Worm (Caenorhabditis elegans) whole organism, early embryonic: ENCODE data around the gene nceh-1.

Source experiments
- B0310.2 ChIP-seq: sonication (generic microtip); optimal IDR thresholded peaks from 2 replicates; lab custom pipeline; 2016; ENCODE audit warnings: mild to moderate bottlenecking, missing genetic modification characterization, missing compliant biosample characterization
- F13C5.2 ChIP-seq: sonication (generic microtip); optimal IDR thresholded peaks from 2 replicates; lab custom pipeline; 2017; ENCODE audit warnings: mild to moderate bottlenecking, missing genetic modification characterization, inconsistent platforms, missing compliant biosample characterization
- aly-1 ChIP-seq: sonication (generic microtip); optimal IDR thresholded peaks from 2 replicates; lab custom pipeline; 2016; ENCODE audit warnings: missing genetic modification characterization, missing compliant biosample characterization
- ama-1 ChIP-seq: fragments of 150-350 bp; optimal IDR thresholded peaks from 2 replicates; lab custom pipeline; 2014
- ceh-13 ChIP-seq: fragments of 200-800 bp; sonication (Bioruptor generic); optimal IDR thresholded peaks from 2 replicates; lab custom pipeline; 2018; ENCODE audit warnings: mild to moderate bottlenecking, missing genetic modification characterization, missing compliant biosample characterization
- ceh-36 ChIP-seq: sonication (generic microtip); optimal IDR thresholded peaks from 2 replicates; lab custom pipeline; 2016; ENCODE audit warnings: missing genetic modification characterization, inconsistent platforms, missing compliant biosample characterization
- ets-7 ChIP-seq: sonication (generic microtip); optimal IDR thresholded peaks from 2 replicates; lab custom pipeline; 2016; ENCODE audit warnings: missing genotype, missing genetic modification characterization, missing compliant biosample characterization
- flt-1 ChIP-seq: fragments of 200-800 bp; sonication (Bioruptor generic); IDR thresholded peaks from 2 replicates; pipeline ENCODE4 v1.3.6; 2022; ENCODE audit warnings: missing genetic modification characterization, missing compliant biosample characterization
- hmbx-1 ChIP-seq: sonication (generic microtip); optimal IDR thresholded peaks from 2 replicates; lab custom pipeline; 2016; ENCODE audit warnings: mild to moderate bottlenecking, missing genetic modification characterization, missing compliant biosample characterization
- hmg-4 ChIP-seq: fragments of 200-800 bp; sonication (Bioruptor generic); optimal IDR thresholded peaks from 2 replicates; lab custom pipeline; 2018; ENCODE audit warnings: mild to moderate bottlenecking, missing genetic modification characterization, missing compliant biosample characterization
- hnd-1 ChIP-seq: sonication (generic microtip); optimal IDR thresholded peaks from 2 replicates; lab custom pipeline; 2016; ENCODE audit warnings: missing genetic modification characterization, missing compliant biosample characterization
- pes-1 ChIP-seq: fragments of 200-800 bp; sonication (Bioruptor generic); IDR thresholded peaks from 2 replicates; pipeline ENCODE4 v1.3.6; 2022; ENCODE audit warnings: missing genetic modification reagents, missing genetic modification characterization, missing compliant biosample characterization
- scrt-1 ChIP-seq: fragments of 200-800 bp; sonication (Bioruptor generic); IDR thresholded peaks from 2 replicates; pipeline ENCODE4 v1.3.6; 2022; ENCODE audit warnings: missing genetic modification characterization, missing compliant biosample characterization
- sea-1 ChIP-seq: fragments of 200-800 bp; sonication (Bioruptor generic); conservative IDR thresholded peaks from 2 replicates; pipeline ENCODE4 v1.3.6; 2022; ENCODE audit warnings: missing genetic modification characterization, missing compliant biosample characterization
- tbx-11 ChIP-seq: fragments of 200-800 bp; sonication (Bioruptor generic); IDR thresholded peaks from 2 replicates; pipeline ENCODE4 v1.3.6; 2022; ENCODE audit warnings: missing genetic modification characterization, missing compliant biosample characterization
- tbx-37 ChIP-seq: fragments of 200-800 bp; sonication (Bioruptor generic); conservative IDR thresholded peaks from 2 replicates; pipeline ENCODE4 v1.3.6; 2022; ENCODE audit warnings: missing genetic modification reagents, missing genetic modification characterization, missing compliant biosample characterization
- tra-4 ChIP-seq: sonication (generic microtip); optimal IDR thresholded peaks from 2 replicates; lab custom pipeline; 2017; ENCODE audit warnings: missing genetic modification characterization, missing compliant biosample characterization

nceh-1 gene

DNA sequence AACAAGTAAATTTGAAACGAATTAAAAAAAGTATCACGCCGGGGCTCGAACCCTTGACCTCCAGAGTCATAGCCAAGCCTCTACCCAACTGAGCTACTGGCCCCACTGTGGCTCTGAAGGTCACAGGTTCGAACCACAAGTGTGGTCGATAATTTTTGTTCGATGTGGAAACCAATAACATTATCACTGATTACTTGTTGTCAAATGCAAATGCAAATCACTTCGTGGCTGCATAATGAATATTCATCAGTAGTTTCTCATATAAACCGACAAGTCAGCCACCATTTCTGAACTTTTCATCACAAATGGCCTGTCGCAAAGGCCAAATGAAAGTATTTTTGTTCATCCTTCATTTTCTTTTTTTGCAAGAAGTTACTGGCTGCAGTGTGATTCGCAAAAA is 17.5 kb downstream of the nceh-1 start, which contains the start of gene C25F9.8:
TSS of gene C25F9.8 (plus strand) at position 301 of the 400 bp plus-strand sequence.
- TF ChIP-seq ceh-13 (GFP tag; lab: Kevin White, UChicago), result no peak

DNA sequence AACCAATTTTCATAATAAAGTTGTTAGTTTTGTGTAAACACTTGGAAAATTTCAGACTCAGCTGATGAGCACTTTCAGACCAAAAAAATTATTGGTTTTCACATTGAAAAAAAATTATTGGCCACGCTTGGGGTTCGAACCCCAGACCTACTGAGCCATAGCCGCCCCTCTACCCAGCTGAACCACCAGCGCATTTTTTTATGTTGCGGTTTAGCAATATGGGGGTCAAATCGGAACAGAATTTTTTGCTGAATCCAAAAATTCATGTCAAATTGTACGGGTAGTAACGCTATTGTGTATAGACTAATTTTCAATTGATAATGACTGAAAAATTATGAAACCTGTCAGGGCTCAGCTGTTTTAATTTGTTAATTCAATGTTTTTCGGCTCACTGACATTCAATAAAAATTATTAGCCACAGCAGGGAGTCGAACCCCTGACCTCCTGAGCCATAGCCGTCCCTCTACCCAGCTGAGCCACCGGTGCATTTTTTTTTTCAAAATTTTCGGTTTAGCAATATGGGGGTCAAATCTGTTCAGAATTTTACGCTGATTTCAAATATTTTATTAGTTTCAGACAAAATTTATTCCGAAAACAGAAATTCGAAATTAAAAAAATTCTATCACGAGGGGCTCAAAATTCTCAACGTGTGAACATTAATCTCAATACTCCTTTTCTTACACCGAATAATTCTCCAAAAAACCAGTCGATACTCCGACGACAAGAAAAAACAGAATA is 19.5 kb downstream of the nceh-1 start:
- no peak for TF ChIP-seq ets-7 (tag; lab: Kevin White, UChicago)
- TF ChIP-seq scrt-1 (GFP tag; lab: Robert Waterston, UW), result no peak
- no peak for TF ChIP-seq ceh-36 (tag; lab: Kevin White, UChicago)
- no peak for TF ChIP-seq B0310.2 (tag; lab: Kevin White, UChicago)
- no peak for TF ChIP-seq hmg-4 (GFP tag; lab: Kevin White, UChicago)
- no peak for TF ChIP-seq flt-1 (GFP tag; lab: Robert Waterston, UW)
- TF ChIP-seq hnd-1 (tag; lab: Kevin White, UChicago), result no peak
- TF ChIP-seq pes-1 (GFP tag; lab: Robert Waterston, UW), result no peak
- TF ChIP-seq ama-1, result no peak
- TF ChIP-seq F13C5.2, result no peak
- no peak for TF ChIP-seq tra-4
- TF ChIP-seq aly-1 (tag; lab: Kevin White, UChicago), result no peak
- TF ChIP-seq ceh-13 (GFP tag; lab: Kevin White, UChicago), result no peak
- no peak for TF ChIP-seq sea-1 (GFP tag; lab: Robert Waterston, UW)
- no peak for TF ChIP-seq hmbx-1 (tag; lab: Kevin White, UChicago)
- TF ChIP-seq tbx-11, result no peak
- TF ChIP-seq tbx-37 (GFP tag; lab: Robert Waterston, UW), result no peak

DNA sequence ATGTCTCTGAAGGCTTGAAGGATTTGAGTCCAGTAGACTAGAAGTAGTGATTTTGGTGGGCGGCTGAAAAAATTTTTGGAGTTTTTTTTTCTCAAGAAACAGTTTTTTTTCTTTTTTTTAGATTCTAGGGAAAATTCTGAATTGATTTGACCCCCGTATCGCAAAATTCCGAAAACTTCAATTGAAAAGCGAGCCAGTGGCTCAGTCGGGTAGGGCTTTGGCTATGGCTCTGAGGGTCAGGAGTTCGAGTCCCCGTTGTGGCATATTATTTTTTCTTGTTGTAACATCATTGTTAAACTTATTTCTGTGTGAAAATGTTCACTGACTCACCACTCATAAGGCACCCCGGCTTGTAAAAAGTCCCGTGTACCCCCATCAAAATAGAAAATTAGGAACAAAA is 21.2 kb downstream of the nceh-1 start:
- TF ChIP-seq pes-1 (GFP tag; lab: Robert Waterston, UW), result no peak
- TF ChIP-seq B0310.2 (tag; lab: Kevin White, UChicago), result no peak
- no peak for TF ChIP-seq sea-1 (GFP tag; lab: Robert Waterston, UW)
- TF ChIP-seq hmg-4 (GFP tag; lab: Kevin White, UChicago), result no peak
- no peak for TF ChIP-seq tra-4

DNA sequence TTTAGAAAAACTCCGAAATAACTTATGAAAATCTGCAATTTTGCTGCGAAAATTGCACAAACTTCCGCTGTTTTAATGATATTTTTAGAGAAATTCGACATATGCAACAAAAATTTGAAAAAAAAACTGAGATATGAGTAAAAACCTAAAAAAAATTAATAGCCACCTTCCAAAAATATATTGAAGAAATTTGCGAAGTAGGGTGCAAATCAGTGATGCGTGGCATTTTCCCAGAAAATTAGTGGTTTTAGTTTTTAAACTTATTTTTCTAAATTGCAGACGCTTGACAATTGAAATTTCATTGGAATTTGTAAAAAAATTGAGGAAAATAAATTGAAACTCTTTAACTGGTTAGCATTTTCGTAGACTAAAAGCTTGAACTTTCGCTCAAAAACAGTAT is 21.6 kb downstream of the nceh-1 start, which contains the start of gene C25F9.13:
TSS of gene C25F9.13 (minus strand) at position 101 of the 400 bp plus-strand sequence.
- TF ChIP-seq hnd-1 (tag; lab: Kevin White, UChicago), result no peak

DNA sequence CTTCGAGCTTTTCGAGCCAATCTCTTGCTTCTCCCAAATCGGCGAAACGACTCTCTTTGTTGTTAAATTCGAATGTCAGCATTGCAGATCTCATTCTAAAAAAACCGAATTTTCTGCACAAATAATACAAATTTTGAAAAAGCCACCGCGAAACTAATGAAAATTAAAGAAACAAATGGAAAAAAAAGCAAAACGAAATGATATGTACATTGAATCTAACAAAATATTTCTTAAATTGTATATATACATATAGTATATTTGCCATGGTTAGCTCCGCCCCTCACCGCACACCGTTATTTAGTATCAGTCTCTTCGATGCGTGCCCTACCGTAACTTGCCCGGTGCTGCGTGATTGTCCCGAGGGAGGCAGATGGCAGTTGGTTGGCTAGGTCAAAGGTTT is 23.4 kb downstream of the nceh-1 start, which contains the start of gene srw-86:
TSS of gene srw-86 (minus strand) at position 101 of the 400 bp plus-strand sequence.
- no peak for TF ChIP-seq ceh-36 (tag; lab: Kevin White, UChicago)
- TF ChIP-seq scrt-1 (GFP tag; lab: Robert Waterston, UW), result no peak
- no peak for TF ChIP-seq B0310.2 (tag; lab: Kevin White, UChicago)
- no peak for TF ChIP-seq tbx-11
- TF ChIP-seq sea-1 (GFP tag; lab: Robert Waterston, UW), result no peak
- TF ChIP-seq flt-1 (GFP tag; lab: Robert Waterston, UW), result no peak
- no peak for TF ChIP-seq ets-7 (tag; lab: Kevin White, UChicago)
- no peak for TF ChIP-seq aly-1 (tag; lab: Kevin White, UChicago)
- no peak for TF ChIP-seq pes-1 (GFP tag; lab: Robert Waterston, UW)
- no peak for TF ChIP-seq ceh-13 (GFP tag; lab: Kevin White, UChicago)

DNA sequence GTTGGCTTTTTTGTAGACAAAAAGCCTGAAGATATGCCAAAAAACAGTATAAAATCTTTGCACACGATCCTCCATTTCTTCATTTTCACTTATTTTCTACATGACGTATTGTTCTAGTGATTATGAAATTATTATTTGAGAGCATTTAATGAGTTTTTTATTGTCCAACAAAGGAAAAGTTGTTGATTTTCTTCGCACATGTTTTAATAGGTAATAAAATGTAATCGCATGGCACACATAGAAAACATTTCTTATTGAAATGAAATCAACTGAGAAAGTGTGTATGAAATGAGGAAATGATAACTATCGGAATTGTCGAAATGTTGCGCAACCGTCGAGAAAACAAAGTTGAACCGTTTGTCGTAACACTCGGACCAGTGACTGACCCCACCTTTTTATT is 24.2 kb downstream of the nceh-1 start:
- TF ChIP-seq hmbx-1 (tag; lab: Kevin White, UChicago) (no peak), B0310.2 (tag; lab: Kevin White, UChicago) (no peak), hnd-1 (tag; lab: Kevin White, UChicago) (no peak), tbx-11 (no peak), ceh-36 (tag; lab: Kevin White, UChicago) (no peak), pes-1 (GFP tag; lab: Robert Waterston, UW) (no peak), tbx-37 (GFP tag; lab: Robert Waterston, UW) (no peak), ets-7 (tag; lab: Kevin White, UChicago) (no peak)

DNA sequence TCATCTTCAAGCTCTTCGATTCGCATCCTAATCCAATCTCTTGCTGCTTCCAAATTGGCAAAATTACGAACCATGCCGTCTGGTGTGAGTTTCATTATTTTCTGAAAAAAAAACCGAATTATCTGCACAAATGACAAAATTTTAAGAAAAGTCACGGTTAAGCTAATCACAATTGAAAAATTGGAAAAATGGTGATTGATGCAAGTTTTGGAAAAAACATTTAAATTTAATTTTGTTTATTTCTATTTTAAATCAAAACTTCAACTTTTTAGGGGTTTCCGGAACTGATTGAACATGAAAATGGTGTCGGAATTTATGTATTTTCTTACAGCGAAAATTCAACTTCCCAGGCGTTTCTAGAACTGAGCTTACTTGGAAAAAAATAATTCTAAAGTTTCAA is 25.6 kb downstream of the nceh-1 start, which contains the start of gene C25F9.12:
TSS of gene C25F9.12 (minus strand) at position 101 of the 400 bp plus-strand sequence.
- no peak for TF ChIP-seq tbx-11
- TF ChIP-seq hmg-4 (GFP tag; lab: Kevin White, UChicago), result no peak
- TF ChIP-seq flt-1 (GFP tag; lab: Robert Waterston, UW), result no peak
- no peak for TF ChIP-seq ceh-13 (GFP tag; lab: Kevin White, UChicago)
- no peak for TF ChIP-seq ama-1
- no peak for TF ChIP-seq aly-1 (tag; lab: Kevin White, UChicago)
- no peak for TF ChIP-seq pes-1 (GFP tag; lab: Robert Waterston, UW)
- TF ChIP-seq ceh-36 (tag; lab: Kevin White, UChicago), result no peak
- no peak for TF ChIP-seq tbx-37 (GFP tag; lab: Robert Waterston, UW)
- TF ChIP-seq hmbx-1 (tag; lab: Kevin White, UChicago), result no peak
- no peak for TF ChIP-seq F13C5.2

DNA sequence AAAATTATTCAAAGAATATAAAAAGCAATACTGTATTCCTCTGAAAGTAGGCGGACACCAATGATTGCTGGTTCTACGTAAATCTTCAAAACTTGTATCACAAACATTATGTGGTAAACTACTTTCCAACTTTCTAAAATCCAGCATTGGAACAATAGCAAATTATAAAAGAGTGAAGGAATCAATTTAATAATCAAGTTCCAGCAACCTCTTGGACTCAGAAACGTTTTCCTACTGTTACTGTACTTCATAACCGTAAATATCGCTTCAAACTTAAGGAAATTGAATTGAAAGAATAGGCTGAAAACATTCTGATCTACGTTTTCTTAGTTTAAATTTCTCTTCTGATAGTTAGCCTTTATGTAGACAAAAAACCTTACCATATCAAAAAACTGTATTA is 26.4 kb downstream of the nceh-1 start:
- TF ChIP-seq tra-4 (no peak), ets-7 (tag; lab: Kevin White, UChicago) (no peak), ceh-13 (GFP tag; lab: Kevin White, UChicago) (no peak), aly-1 (tag; lab: Kevin White, UChicago) (no peak), tbx-37 (GFP tag; lab: Robert Waterston, UW) (no peak), flt-1 (GFP tag; lab: Robert Waterston, UW) (no peak), F13C5.2 (no peak), sea-1 (GFP tag; lab: Robert Waterston, UW) (no peak)
